Worm (Caenorhabditis elegans): ENCODE data around the gene rha-2.

The rha-2 gene

ce11 chrIII:8613573-8613972 lies 796 bp downstream of the rha-2 start:
- TF ChIP-seq che-1 (tag; optimal IDR thresholded peaks at IDR 0.05) = no peak
- TF ChIP-seq pha-2 (tag; optimal IDR thresholded peaks at IDR 0.05) = no peak
- no peak for TF ChIP-seq odd-2 (tag; optimal IDR thresholded peaks at IDR 0.05)
- no peak for TF ChIP-seq hlh-13 (GFP tag; optimal IDR thresholded peaks at IDR 0.05)

- no peak for TF ChIP-seq pax-1 (tag; optimal IDR thresholded peaks at IDR 0.05)
- TF ChIP-seq npax-4 (tag; optimal IDR thresholded peaks at IDR 0.05) = no peak
- no peak for TF ChIP-seq hlh-13 (GFP tag; optimal IDR thresholded peaks at IDR 0.05)
- TF ChIP-seq tbx-2 (tag; optimal IDR thresholded peaks at IDR 0.05) = no peak
- no peak for TF ChIP-seq ceh-30 (tag; optimal IDR thresholded peaks at IDR 0.05)
- TF ChIP-seq ceh-45 (GFP tag; IDR thresholded peaks at IDR 0.05) = no peak
- no peak for TF ChIP-seq lin-11 (tag; optimal IDR thresholded peaks at IDR 0.05)
- TF ChIP-seq ceh-14 (tag; optimal IDR thresholded peaks at IDR 0.05) = no peak
- TF ChIP-seq eyg-1 (tag; optimal IDR thresholded peaks at IDR 0.05) = no peak
- TF ChIP-seq sox-2 (GFP tag; IDR thresholded peaks at IDR 0.05) = no peak
These were observed 3.1 kb downstream of the rha-2 start for ce11 chrIII:8611282-8611681.

- no peak for TF ChIP-seq ceh-24 (tag; optimal IDR thresholded peaks at IDR 0.05)
- TF ChIP-seq ceh-9 (tag; optimal IDR thresholded peaks at IDR 0.05) = no peak
- TF ChIP-seq hlh-6 (tag; optimal IDR thresholded peaks at IDR 0.05) = no peak
- no peak for TF ChIP-seq ets-4 (tag; optimal IDR thresholded peaks at IDR 0.05)
- TF ChIP-seq nfya-1 (tag; optimal IDR thresholded peaks at IDR 0.05) = no peak
- no peak for TF ChIP-seq hlh-30 (tag; optimal IDR thresholded peaks at IDR 0.05; ENCODE audit: insufficient read depth)
- TF ChIP-seq fkh-10 (GFP tag; optimal IDR thresholded peaks at IDR 0.05) = no peak
- TF ChIP-seq nhr-11 (tag; optimal IDR thresholded peaks at IDR 0.05) = no peak
- no peak for TF ChIP-seq nhr-232 (tag; optimal IDR thresholded peaks at IDR 0.05)
- no peak for TF ChIP-seq hlh-15 (tag; optimal IDR thresholded peaks at IDR 0.05)
- no peak for TF ChIP-seq ttx-3 (tag; optimal IDR thresholded peaks at IDR 0.05)
- no peak for TF ChIP-seq K09A11.1 (tag; optimal IDR thresholded peaks at IDR 0.05; ENCODE audit: insufficient read depth)
- TF ChIP-seq rnt-1 (tag; optimal IDR thresholded peaks at IDR 0.05) = no peak
- no peak for TF ChIP-seq pat-9 (tag; optimal IDR thresholded peaks at IDR 0.05)
These were observed 4.7 kb downstream of the rha-2 start, which contains the start of gene C06E1.9 for ce11 chrIII:8609683-8610082. TSS of gene C06E1.9 (minus strand) at chrIII:8609783.

ce11 chrIII:8605532-8605931 lies 8.8 kb downstream of the rha-2 start, which contains the start of gene C06E1.1:
TSS of gene C06E1.1 (plus strand) at chrIII:8605832.
- no peak for TF ChIP-seq ceh-19 (GFP tag; optimal IDR thresholded peaks at IDR 0.05)
- no peak for TF ChIP-seq C08G9.2 (tag; optimal IDR thresholded peaks at IDR 0.05)
- no peak for TF ChIP-seq ets-4 (tag; optimal IDR thresholded peaks at IDR 0.05)
- TF ChIP-seq ahr-1 (tag; optimal IDR thresholded peaks at IDR 0.05) = no peak
- no peak for TF ChIP-seq hlh-30 (tag; optimal IDR thresholded peaks at IDR 0.05; ENCODE audit: insufficient read depth)
- no peak for TF ChIP-seq ceh-6 (GFP tag; optimal IDR thresholded peaks at IDR 0.05)
- no peak for TF ChIP-seq ceh-18 (tag; optimal IDR thresholded peaks at IDR 0.05)
- TF ChIP-seq syd-9 (tag; optimal IDR thresholded peaks at IDR 0.05) = no peak
- no peak for TF ChIP-seq hlh-13 (GFP tag; optimal IDR thresholded peaks at IDR 0.05)
- no peak for TF ChIP-seq nfya-1 (tag; optimal IDR thresholded peaks at IDR 0.05)
- no peak for TF ChIP-seq pros-1 (tag; optimal IDR thresholded peaks at IDR 0.05)
- no peak for TF ChIP-seq sox-2 (GFP tag; IDR thresholded peaks at IDR 0.05)
- no peak for TF ChIP-seq fax-1 (tag; optimal IDR thresholded peaks at IDR 0.05)
- no peak for TF ChIP-seq ceh-24 (tag; optimal IDR thresholded peaks at IDR 0.05)
- no peak for TF ChIP-seq fkh-10 (GFP tag; optimal IDR thresholded peaks at IDR 0.05)
- TF ChIP-seq pha-2 (tag; optimal IDR thresholded peaks at IDR 0.05) = no peak

ce11 chrIII:8602148-8602547 lies 12.2 kb downstream of the rha-2 start:
- no peak for TF ChIP-seq mec-3 (tag; optimal IDR thresholded peaks at IDR 0.05; ENCODE audit: borderline replicate concordance)
- no peak for TF ChIP-seq hlh-30 (tag; optimal IDR thresholded peaks at IDR 0.05; ENCODE audit: insufficient read depth)
- TF ChIP-seq elt-4 (tag; optimal IDR thresholded peaks at IDR 0.05) = no peak
- TF ChIP-seq syd-9 (tag; optimal IDR thresholded peaks at IDR 0.05) = no peak
- no peak for TF ChIP-seq pha-4 (tag; optimal IDR thresholded peaks at IDR 0.05)
- no peak for TF ChIP-seq hlh-13 (GFP tag; optimal IDR thresholded peaks at IDR 0.05)
- no peak for TF ChIP-seq ztf-16 (tag; optimal IDR thresholded peaks at IDR 0.05)
- TF ChIP-seq ref-2 (tag; optimal IDR thresholded peaks at IDR 0.05) = no peak
- no peak for TF ChIP-seq nfya-1 (tag; optimal IDR thresholded peaks at IDR 0.05)
- no peak for TF ChIP-seq K09A11.1 (tag; optimal IDR thresholded peaks at IDR 0.05; ENCODE audit: insufficient read depth)
- no peak for TF ChIP-seq ahr-1 (tag; optimal IDR thresholded peaks at IDR 0.05)
- no peak for TF ChIP-seq madf-2 (tag; optimal IDR thresholded peaks at IDR 0.05)
- no peak for TF ChIP-seq lin-11 (tag; optimal IDR thresholded peaks at IDR 0.05)
- no peak for TF ChIP-seq ceh-14 (tag; optimal IDR thresholded peaks at IDR 0.05)
- TF ChIP-seq rnt-1 (tag; optimal IDR thresholded peaks at IDR 0.05) = no peak
- no peak for TF ChIP-seq C08G9.2 (tag; optimal IDR thresholded peaks at IDR 0.05)
- no peak for TF ChIP-seq unc-3 (GFP tag; conservative IDR thresholded peaks at IDR 0.05)
- TF ChIP-seq unc-3 (tag; optimal IDR thresholded peaks at IDR 0.05) = no peak

Data from whole organism, late embryonic.